Worm (Caenorhabditis elegans) whole organism, L2 larva: ENCODE results near the gene F19C7.8.

ENCODE experiments used
- alr-1 ChIP-seq: fragments of 150-350 bp; optimal IDR thresholded peaks from 2 replicates; lab custom pipeline; 2014; ENCODE audit warnings: missing biosample characterization, missing genetic modification characterization
- ceh-82 ChIP-seq: fragments of 150-350 bp; optimal IDR thresholded peaks from 2 replicates; lab custom pipeline; 2014; ENCODE audit warnings: missing biosample characterization, missing genetic modification characterization
- elt-1 ChIP-seq: fragments of 150-350 bp; optimal IDR thresholded peaks from 2 replicates; lab custom pipeline; 2014; ENCODE audit warnings: missing biosample characterization, missing genetic modification characterization
- fos-1 ChIP-seq: fragments of 150-350 bp; optimal IDR thresholded peaks from 2 replicates; lab custom pipeline; 2014; ENCODE audit warnings: missing biosample characterization, missing genetic modification characterization
- lin-13 ChIP-seq: fragments of 150-350 bp; optimal IDR thresholded peaks from 2 replicates; lab custom pipeline; 2014; ENCODE audit warnings: missing biosample characterization, missing genetic modification reagents, missing genetic modification characterization
- lin-39 ChIP-seq: fragments of 150-350 bp; optimal IDR thresholded peaks from 2 replicates; lab custom pipeline; 2014; ENCODE audit warnings: missing biosample characterization, missing genetic modification reagents, missing genetic modification characterization
- nhr-11 ChIP-seq: fragments of 150-350 bp; optimal IDR thresholded peaks from 2 replicates; lab custom pipeline; 2014; ENCODE audit warnings: missing biosample characterization, missing genetic modification characterization
- nhr-12 ChIP-seq: fragments of 150-350 bp; optimal IDR thresholded peaks from 2 replicates; lab custom pipeline; 2014; ENCODE audit warnings: missing biosample characterization, missing genetic modification characterization
- nhr-77 ChIP-seq: fragments of 150-350 bp; optimal IDR thresholded peaks from 2 replicates; lab custom pipeline; 2014; ENCODE audit warnings: missing biosample characterization, missing genetic modification characterization
- skn-1 ChIP-seq: sonication (generic microtip); optimal IDR thresholded peaks from 2 replicates; lab custom pipeline; 2017; ENCODE audit warnings: missing biosample characterization, missing genetic modification characterization
- snpc-4 ChIP-seq: fragments of 150-350 bp; optimal IDR thresholded peaks from 2 replicates; lab custom pipeline; 2014; ENCODE audit warnings: missing biosample characterization, missing genetic modification characterization
- unc-62 ChIP-seq: fragments of 150-350 bp; optimal IDR thresholded peaks from 2 replicates; lab custom pipeline; 2014; ENCODE audit warnings: missing biosample characterization, missing genetic modification reagents, missing genetic modification characterization

DNA sequence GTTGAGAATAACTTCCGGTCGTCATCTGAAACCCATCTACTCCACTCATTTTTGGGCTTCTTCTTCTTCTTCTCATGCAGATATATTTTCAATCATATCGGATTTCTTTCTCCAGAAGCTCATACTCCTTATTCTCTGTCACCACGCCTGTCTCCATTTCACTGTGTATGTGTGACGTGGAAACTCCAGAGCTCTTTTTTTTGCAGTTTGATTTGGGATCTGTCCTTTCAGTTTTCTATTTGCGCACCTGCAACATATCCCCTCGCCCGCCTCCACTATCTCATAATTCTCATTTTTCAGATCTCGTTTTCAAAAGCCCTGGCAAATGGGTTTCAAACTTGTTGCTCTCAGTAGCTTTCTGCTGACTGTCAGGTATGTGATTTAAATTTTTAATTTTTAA, 40.8 kb upstream of the F19C7.8 start, which contains the start of gene kin-36:
- TF ChIP-seq lin-39 (tag; lab: Kevin White, UChicago) (no peak), lin-13 (GFP tag; lab: Kevin White, UChicago) (no peak), fos-1 (tag; lab: Kevin White, UChicago) (no peak), skn-1 (tag; lab: Kevin White, UChicago) (no peak), elt-1 (tag; lab: Kevin White, UChicago) (no peak), nhr-12 (tag; lab: Kevin White, UChicago) (no peak), snpc-4 (no peak), alr-1 (tag; lab: Kevin White, UChicago) (no peak), nhr-11 (tag; lab: Kevin White, UChicago) (no peak), ceh-82 (no peak), unc-62 (GFP tag; lab: Kevin White, UChicago) (no peak), nhr-77 (tag; lab: Kevin White, UChicago) (no peak)
